Worm (Caenorhabditis elegans) whole organism, early embryonic: Measurements from ENCODE around the gene F35C11.2.

Experiments used
- aly-1 ChIP-seq: sonication (generic microtip); optimal IDR thresholded peaks from 2 replicates; lab custom pipeline; 2016; ENCODE audit warnings: missing genetic modification characterization, missing compliant biosample characterization
- ama-1 ChIP-seq: fragments of 150-350 bp; optimal IDR thresholded peaks from 2 replicates; lab custom pipeline; 2014
- flt-1 ChIP-seq: fragments of 200-800 bp; sonication (Bioruptor generic); IDR thresholded peaks from 2 replicates; pipeline ENCODE4 v1.3.6; 2022; ENCODE audit warnings: missing genetic modification characterization, missing compliant biosample characterization
- hmg-4 ChIP-seq: fragments of 200-800 bp; sonication (Bioruptor generic); optimal IDR thresholded peaks from 2 replicates; lab custom pipeline; 2018; ENCODE audit warnings: mild to moderate bottlenecking, missing genetic modification characterization, missing compliant biosample characterization
- pes-1 ChIP-seq: fragments of 200-800 bp; sonication (Bioruptor generic); IDR thresholded peaks from 2 replicates; pipeline ENCODE4 v1.3.6; 2022; ENCODE audit warnings: missing genetic modification reagents, missing genetic modification characterization, missing compliant biosample characterization
- scrt-1 ChIP-seq: fragments of 200-800 bp; sonication (Bioruptor generic); IDR thresholded peaks from 2 replicates; pipeline ENCODE4 v1.3.6; 2022; ENCODE audit warnings: missing genetic modification characterization, missing compliant biosample characterization
- tbx-11 ChIP-seq: fragments of 200-800 bp; sonication (Bioruptor generic); IDR thresholded peaks from 2 replicates; pipeline ENCODE4 v1.3.6; 2022; ENCODE audit warnings: missing genetic modification characterization, missing compliant biosample characterization

ce11 chrII:8193922-8194321 is 54.7 kb downstream of the F35C11.2 start:
- no peak for TF ChIP-seq scrt-1
- no peak for TF ChIP-seq pes-1
- no peak for TF ChIP-seq ama-1 (lab: Kevin White, UChicago)
- no peak for TF ChIP-seq tbx-11
- TF ChIP-seq aly-1 = no peak
- TF ChIP-seq flt-1 = no peak
- TF ChIP-seq hmg-4 (GFP tag; lab: Kevin White, UChicago) = no peak
